Worm (Caenorhabditis elegans): ENCODE results near the gene F07G6.12.
"Not testable (repeated sequence)": the region's sequence is repeated elsewhere in the genome, so short reads cannot be mapped to it uniquely, and the experiment has no call there.

ce11 chrX:1746117-1746516, 10.1 kb downstream of the F07G6.12 start, which contains the start of gene Y75D11A.3:
- not testable (repeated sequence) for TF ChIP-seq dpl-1 (GFP tag; optimal IDR thresholded peaks at IDR 0.05); ztf-11 (tag; optimal IDR thresholded peaks at IDR 0.05); nhr-11 (tag; optimal IDR thresholded peaks at IDR 0.05); skn-1 (tag; optimal IDR thresholded peaks at IDR 0.05); unc-130 (tag; optimal IDR thresholded peaks at IDR 0.05); pqm-1 (tag; optimal IDR thresholded peaks at IDR 0.05); lin-15B (tag; optimal IDR thresholded peaks at IDR 0.05); egl-27 (tag; optimal IDR thresholded peaks at IDR 0.05); unc-98 (GFP tag; IDR thresholded peaks at IDR 0.05)

All from whole organism, L1 larva.